Worm (Caenorhabditis elegans) whole organism, late embryonic: Measurements from ENCODE around the gene C08F8.6.

Experiments used
- C08G9.2 ChIP-seq: sonication (generic microtip); optimal IDR thresholded peaks from 2 replicates; lab custom pipeline; 2016; ENCODE audit warnings: mild to moderate bottlenecking, missing genetic modification characterization, moderate library complexity, missing compliant biosample characterization
- F13H6.1 ChIP-seq: sonication (generic microtip); optimal IDR thresholded peaks from 2 replicates; lab custom pipeline; 2016; ENCODE audit warnings: missing genetic modification characterization, missing compliant biosample characterization
- K02D7.2 ChIP-seq: sonication (generic microtip); optimal IDR thresholded peaks from 2 replicates; lab custom pipeline; 2017; ENCODE audit warnings: mild to moderate bottlenecking, missing genetic modification characterization, missing compliant biosample characterization
- K09A11.1 ChIP-seq: sonication (generic microtip); optimal IDR thresholded peaks from 2 replicates; lab custom pipeline; 2017; ENCODE audit warnings: antibody characterized with exemption, mild to moderate bottlenecking, missing genetic modification characterization, missing compliant biosample characterization; ENCODE audit not compliant: insufficient read depth
- T23F11.4 ChIP-seq: fragments of 200-800 bp; sonication (Bioruptor generic); optimal IDR thresholded peaks from 2 replicates; lab custom pipeline; 2018; ENCODE audit warnings: mild to moderate bottlenecking, missing genetic modification characterization, missing compliant biosample characterization
- ahr-1 ChIP-seq: sonication (generic microtip); optimal IDR thresholded peaks from 2 replicates; lab custom pipeline; 2016; ENCODE audit warnings: missing genetic modification characterization, missing compliant biosample characterization
- ama-1 ChIP-seq: fragments of 150-350 bp; optimal IDR thresholded peaks from 2 replicates; lab custom pipeline; 2014
- ceh-14 ChIP-seq: sonication (generic microtip); optimal IDR thresholded peaks from 2 replicates; lab custom pipeline; 2016; ENCODE audit warnings: missing genotype, missing genetic modification characterization, missing compliant biosample characterization
- ceh-19 ChIP-seq: fragments of 200-800 bp; sonication (Bioruptor generic); optimal IDR thresholded peaks from 2 replicates; lab custom pipeline; 2018; ENCODE audit warnings: mild to moderate bottlenecking, missing genetic modification characterization, missing compliant biosample characterization
- ceh-2 ChIP-seq: sonication (generic microtip); optimal IDR thresholded peaks from 2 replicates; lab custom pipeline; 2016; ENCODE audit warnings: missing genotype, missing genetic modification characterization, missing compliant biosample characterization
- ceh-30 ChIP-seq: fragments of 150-350 bp; optimal IDR thresholded peaks from 2 replicates; lab custom pipeline; 2014; ENCODE audit warnings: missing biosample characterization, missing genetic modification characterization
- ceh-31 ChIP-seq: sonication (generic microtip); optimal IDR thresholded peaks from 2 replicates; lab custom pipeline; 2016; ENCODE audit warnings: missing genetic modification characterization, missing compliant biosample characterization
- ceh-34 ChIP-seq: sonication (generic microtip); optimal IDR thresholded peaks from 2 replicates; lab custom pipeline; 2016; ENCODE audit warnings: mild to moderate bottlenecking, missing genetic modification characterization, missing compliant biosample characterization
- ceh-45 ChIP-seq: fragments of 200-800 bp; sonication (Bioruptor generic); IDR thresholded peaks from 2 replicates; pipeline ENCODE4 v1.3.6; 2022; ENCODE audit warnings: missing genetic modification reagents, missing genetic modification characterization, missing compliant biosample characterization
- ceh-6 ChIP-seq: fragments of 200-800 bp; sonication (Bioruptor generic); optimal IDR thresholded peaks from 2 replicates; lab custom pipeline; 2018; ENCODE audit warnings: mild to moderate bottlenecking, missing genetic modification characterization, missing compliant biosample characterization
- ceh-9 ChIP-seq: sonication (generic microtip); optimal IDR thresholded peaks from 2 replicates; lab custom pipeline; 2016; ENCODE audit warnings: mild to moderate bottlenecking, missing genetic modification characterization, inconsistent platforms, missing compliant biosample characterization
- dmd-4 ChIP-seq: sonication (generic microtip); optimal IDR thresholded peaks from 2 replicates; lab custom pipeline; 2016; ENCODE audit warnings: borderline replicate concordance, missing genetic modification characterization, missing compliant biosample characterization
- elt-2 ChIP-seq: sonication (generic microtip); optimal IDR thresholded peaks from 2 replicates; lab custom pipeline; 2016; ENCODE audit warnings: missing genetic modification reagents, missing genetic modification characterization, missing compliant biosample characterization
- fkh-10 ChIP-seq: fragments of 150-350 bp; optimal IDR thresholded peaks from 2 replicates; lab custom pipeline; 2014; ENCODE audit warnings: missing biosample characterization, missing genetic modification reagents, missing genetic modification characterization
- fkh-6 ChIP-seq: sonication (generic microtip); optimal IDR thresholded peaks from 2 replicates; lab custom pipeline; 2016; ENCODE audit warnings: missing genetic modification characterization, missing compliant biosample characterization
- gmeb-2 ChIP-seq: sonication (generic microtip); optimal IDR thresholded peaks from 2 replicates; lab custom pipeline; 2016; ENCODE audit warnings: missing genetic modification characterization, inconsistent platforms, missing compliant biosample characterization
- hlh-13 ChIP-seq: fragments of 200-800 bp; sonication (Bioruptor generic); optimal IDR thresholded peaks from 2 replicates; lab custom pipeline; 2018; ENCODE audit warnings: mild to moderate bottlenecking, missing genetic modification characterization, missing compliant biosample characterization
- hlh-15 ChIP-seq: sonication (generic microtip); optimal IDR thresholded peaks from 2 replicates; lab custom pipeline; 2016; ENCODE audit warnings: missing genetic modification characterization, missing compliant biosample characterization
- lim-6 ChIP-seq: sonication (generic microtip); optimal IDR thresholded peaks from 2 replicates; lab custom pipeline; 2016; ENCODE audit warnings: missing genetic modification characterization, missing compliant biosample characterization
- lin-11 ChIP-seq: fragments of 200-800 bp; sonication (Bioruptor generic); optimal IDR thresholded peaks from 2 replicates; lab custom pipeline; 2018; ENCODE audit warnings: mild to moderate bottlenecking, missing genetic modification characterization, missing compliant biosample characterization
- madf-2 ChIP-seq: sonication (generic microtip); optimal IDR thresholded peaks from 2 replicates; lab custom pipeline; 2017; ENCODE audit warnings: missing genetic modification characterization, missing compliant biosample characterization
- nfya-1 ChIP-seq: sonication (generic microtip); optimal IDR thresholded peaks from 2 replicates; lab custom pipeline; 2017; ENCODE audit warnings: missing genetic modification characterization, mild to moderate bottlenecking, missing compliant biosample characterization, antibody characterized with exemption, moderate library complexity
- pag-3 ChIP-seq: sonication (generic microtip); optimal IDR thresholded peaks from 2 replicates; lab custom pipeline; 2016; ENCODE audit warnings: missing compliant biosample characterization, missing genetic modification characterization, borderline replicate concordance
- pax-1 ChIP-seq: fragments of 150-350 bp; optimal IDR thresholded peaks from 2 replicates; lab custom pipeline; 2014; ENCODE audit warnings: missing biosample characterization, missing genetic modification characterization
- pha-4 ChIP-seq: fragments of 150-350 bp; optimal IDR thresholded peaks from 2 replicates; lab custom pipeline; 2018; ENCODE audit warnings: missing biosample characterization, missing genetic modification reagents, missing genetic modification characterization
- pqm-1 ChIP-seq: sonication (generic microtip); optimal IDR thresholded peaks from 2 replicates; lab custom pipeline; 2016; ENCODE audit warnings: missing genetic modification characterization, missing compliant biosample characterization
- ref-2 ChIP-seq: sonication (generic microtip); optimal IDR thresholded peaks from 2 replicates; lab custom pipeline; 2016; ENCODE audit warnings: missing genetic modification characterization, missing compliant biosample characterization
- sdc-2 ChIP-seq: sonication (generic microtip); optimal IDR thresholded peaks from 2 replicates; lab custom pipeline; 2016; ENCODE audit warnings: missing genotype, missing genetic modification characterization, missing compliant biosample characterization
- tbx-2 ChIP-seq: sonication (generic microtip); optimal IDR thresholded peaks from 2 replicates; lab custom pipeline; 2016; ENCODE audit warnings: missing genetic modification characterization, missing compliant biosample characterization
- tbx-7 ChIP-seq: sonication (generic microtip); optimal IDR thresholded peaks from 2 replicates; lab custom pipeline; 2016; ENCODE audit warnings: missing genotype, missing genetic modification characterization, missing compliant biosample characterization
- ttx-3 ChIP-seq: sonication (generic microtip); optimal IDR thresholded peaks from 2 replicates; lab custom pipeline; 2016; ENCODE audit warnings: missing genetic modification reagents, missing genetic modification characterization, missing compliant biosample characterization
- unc-42 ChIP-seq: sonication (generic microtip); optimal IDR thresholded peaks from 2 replicates; lab custom pipeline; 2016; ENCODE audit warnings: missing genotype, missing genetic modification characterization, missing compliant biosample characterization
- unc-86 ChIP-seq: sonication (generic microtip); optimal IDR thresholded peaks from 2 replicates; lab custom pipeline; 2016; ENCODE audit warnings: missing genetic modification characterization, missing compliant biosample characterization
- ztf-16 ChIP-seq: sonication (generic microtip); optimal IDR thresholded peaks from 2 replicates; lab custom pipeline; 2017; ENCODE audit warnings: missing genetic modification characterization, missing compliant biosample characterization

C08F8.6 gene

DNA sequence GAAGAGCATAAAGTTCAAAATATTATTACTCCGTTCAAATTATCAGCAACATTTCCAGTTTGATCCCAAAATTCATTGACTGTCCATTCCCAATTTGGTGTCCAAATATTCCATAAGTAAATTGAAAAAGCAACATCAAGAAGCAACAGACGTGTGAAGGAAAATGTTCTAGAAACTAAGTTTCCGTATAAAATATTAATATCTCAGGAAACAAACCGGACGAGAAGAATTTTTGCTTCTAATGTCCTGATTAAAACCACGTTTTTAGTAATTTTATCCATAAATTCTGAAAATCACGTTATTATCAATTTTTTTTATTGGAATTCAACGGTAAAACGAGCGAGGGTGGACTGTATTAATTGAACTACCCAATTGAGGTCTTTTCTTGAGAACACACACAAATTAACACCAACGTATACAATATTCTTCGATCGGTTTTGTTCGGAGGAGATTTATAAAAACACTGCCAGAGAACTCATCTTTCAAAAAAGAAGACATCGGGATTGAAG is 17.7 kb downstream of the C08F8.6 start, which contains the start of gene pigq-1:
pigq-1 (minus strand) TSS at position 286 of the 509 bp plus-strand sequence.
- TF ChIP-seq ttx-3 (tag; lab: Kevin White, UChicago): no peak

DNA sequence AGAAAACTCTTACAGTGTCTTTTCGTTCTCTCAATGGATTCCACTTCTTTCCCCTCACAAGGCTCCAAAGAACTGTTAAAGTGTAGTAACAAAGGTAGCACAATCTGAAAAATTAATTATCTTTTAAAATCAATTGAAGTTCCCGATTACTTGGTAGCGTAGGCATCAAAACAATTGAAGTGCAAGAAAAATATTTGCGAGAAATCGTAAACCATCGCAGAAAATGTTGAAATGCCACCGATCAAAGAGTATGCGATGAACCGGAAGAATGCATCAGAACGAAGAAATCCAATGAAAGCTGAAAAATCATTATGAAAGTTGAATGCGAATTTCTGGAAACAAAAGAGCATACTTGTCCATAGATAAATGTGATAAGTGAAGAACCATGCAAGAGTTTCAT is 18.2 kb downstream of the C08F8.6 start:
- TF ChIP-seq madf-2 (tag; lab: Kevin White, UChicago): no peak
- no peak for TF ChIP-seq lim-6 (tag; lab: Kevin White, UChicago)
- TF ChIP-seq ceh-2 (tag; lab: Kevin White, UChicago): no peak
- no peak for TF ChIP-seq C08G9.2 (tag; lab: Kevin White, UChicago)
- no peak for TF ChIP-seq ztf-16
- TF ChIP-seq ceh-19 (GFP tag; lab: Kevin White, UChicago): no peak
- TF ChIP-seq gmeb-2: no peak
- TF ChIP-seq tbx-2 (tag; lab: Kevin White, UChicago): no peak
- TF ChIP-seq ceh-31: no peak
- no peak for TF ChIP-seq ceh-6 (GFP tag; lab: Kevin White, UChicago)
- TF ChIP-seq pag-3: no peak
- no peak for TF ChIP-seq pqm-1
- no peak for TF ChIP-seq ref-2 (tag; lab: Kevin White, UChicago)
- TF ChIP-seq unc-42 (tag; lab: Kevin White, UChicago): no peak
- TF ChIP-seq ceh-30 (tag; lab: Kevin White, UChicago): no peak
- TF ChIP-seq nfya-1 (tag; lab: Kevin White, UChicago): no peak

DNA sequence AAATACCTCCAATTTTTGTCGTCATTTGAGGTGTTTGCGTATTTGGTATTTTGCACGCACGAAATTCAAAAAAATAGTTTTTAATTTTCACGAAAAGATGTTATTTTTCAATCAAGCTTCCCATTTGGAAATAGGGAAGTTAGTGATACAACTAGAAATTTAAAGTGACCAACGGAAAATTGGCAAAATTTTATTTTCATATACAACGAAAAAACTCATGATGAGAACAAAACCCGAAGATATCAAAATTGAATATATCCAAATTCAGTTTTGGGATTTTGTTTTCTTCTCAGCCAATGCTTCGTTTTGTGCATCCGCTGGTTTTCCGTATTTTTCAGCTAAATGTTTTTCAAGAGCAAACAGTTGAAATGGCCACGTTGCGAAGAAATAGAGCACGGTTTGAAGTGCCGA is 18.8 kb downstream of the C08F8.6 start:
- TF ChIP-seq dmd-4 (tag; lab: Kevin White, UChicago) (no peak), ceh-14 (tag; lab: Kevin White, UChicago) (no peak), tbx-7 (tag; lab: Kevin White, UChicago) (no peak), elt-2 (tag; lab: Kevin White, UChicago) (no peak), ceh-9 (no peak), unc-86 (tag; lab: Kevin White, UChicago) (no peak)

DNA sequence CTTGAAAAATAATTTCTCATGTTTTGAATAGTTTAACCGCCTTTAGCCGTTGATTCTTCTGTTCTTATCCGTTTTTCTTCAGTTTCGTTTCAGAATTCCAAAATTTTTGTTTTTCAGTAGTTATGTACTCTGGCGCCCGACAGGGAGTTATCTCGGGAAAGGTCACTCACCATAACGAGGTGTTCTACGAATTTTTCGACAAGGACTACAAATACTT is 21.6 kb downstream of the C08F8.6 start, which contains the start of gene F01G4.4:
F01G4.4 (plus strand) TSS at position 118 of the 217 bp plus-strand sequence.
- no peak for TF ChIP-seq sdc-2 (tag; lab: Kevin White, UChicago)
- TF ChIP-seq F13H6.1 (tag; lab: Kevin White, UChicago): no peak
- TF ChIP-seq fkh-6 (tag; lab: Kevin White, UChicago): no peak
- no peak for TF ChIP-seq K09A11.1 (tag; lab: Kevin White, UChicago)
- no peak for TF ChIP-seq lin-11

DNA sequence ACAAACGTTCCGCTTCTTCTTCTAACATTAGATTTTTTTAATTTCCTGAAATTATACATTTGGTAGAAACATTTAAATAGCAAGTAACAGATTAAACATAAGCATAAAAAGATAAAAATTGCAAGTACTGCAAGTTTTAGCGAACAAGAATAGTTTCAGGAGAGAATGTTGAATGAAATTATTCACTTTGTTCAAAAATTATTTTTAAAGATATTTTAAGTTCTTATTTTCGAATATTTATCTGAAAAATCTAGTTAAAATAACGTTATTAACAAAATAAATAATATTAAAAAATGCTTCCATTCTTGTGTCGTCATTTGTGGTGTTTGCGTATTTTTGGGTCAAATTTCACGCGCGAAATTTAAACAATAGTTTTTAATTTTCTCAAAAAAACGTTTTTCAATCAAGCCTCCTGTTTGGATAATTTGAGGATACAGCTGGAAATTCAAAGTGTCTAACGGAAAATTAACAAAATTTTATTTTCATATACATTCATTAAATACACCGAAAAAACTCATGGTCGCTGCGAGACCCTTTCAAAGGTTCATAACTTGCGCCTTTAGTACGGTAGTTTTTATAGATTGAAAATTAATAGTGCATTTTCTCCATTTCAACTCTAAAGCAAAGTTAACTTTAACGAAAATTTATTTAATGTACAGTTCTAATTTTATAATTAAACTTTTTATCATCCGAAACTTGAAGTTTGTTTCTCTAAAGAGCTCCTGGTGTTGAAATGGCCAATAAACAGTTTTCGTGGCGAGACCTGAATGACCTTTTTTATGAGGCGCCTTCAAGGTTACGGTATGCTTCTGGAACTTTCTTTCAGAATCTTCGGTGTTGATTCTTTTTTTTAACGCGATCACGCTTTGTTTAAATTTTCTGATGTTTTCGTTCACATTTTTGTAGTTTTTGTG is 22.2 kb downstream of the C08F8.6 start, which contains the start of gene skih-2:
skih-2 (minus strand) TSS at position 51 of the 914 bp plus-strand sequence.
- peak; percentile 90 for TF ChIP-seq ceh-34 (tag; lab: Kevin White, UChicago)
- peak; percentile 27 for TF ChIP-seq nfya-1 (tag; lab: Kevin White, UChicago)
- TF ChIP-seq ahr-1: no peak

DNA sequence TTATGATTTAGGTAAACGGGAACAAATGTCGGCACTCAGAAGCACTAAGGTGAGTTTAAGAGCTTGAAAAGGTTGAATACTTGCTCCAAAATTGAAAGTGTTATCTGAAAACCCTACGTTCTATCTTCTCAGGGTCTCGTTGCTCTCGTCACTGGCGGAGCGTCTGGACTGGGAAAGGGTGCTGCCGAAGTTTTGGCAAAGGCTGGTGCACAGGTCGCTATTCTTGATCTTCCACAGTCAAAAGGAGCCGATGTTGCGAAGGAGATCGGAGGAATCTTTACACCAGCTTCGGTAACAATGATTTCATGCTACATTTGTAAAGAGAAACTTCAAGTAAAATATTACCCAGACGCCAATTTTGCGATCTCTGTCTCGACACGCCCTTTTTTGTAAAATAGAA is 33.5 kb downstream of the C08F8.6 start, which contains the start of gene ard-1:
ard-1 (plus strand) TSS at position 12 of the 400 bp plus-strand sequence.
- TF ChIP-seq T23F11.4 (GFP tag; lab: Kevin White, UChicago) (no peak), madf-2 (tag; lab: Kevin White, UChicago) (no peak), K02D7.2 (no peak), ceh-6 (GFP tag; lab: Kevin White, UChicago) (no peak), fkh-10 (GFP tag; lab: Kevin White, UChicago) (no peak), ahr-1 (no peak), ceh-45 (GFP tag; lab: Robert Waterston, UW) (no peak), pha-4 (tag; lab: Kevin White, UChicago) (no peak), ama-1 (no peak), pqm-1 (no peak), lin-11 (no peak), hlh-13 (GFP tag; lab: Kevin White, UChicago) (no peak), ttx-3 (tag; lab: Kevin White, UChicago) (no peak), pax-1 (tag; lab: Kevin White, UChicago) (no peak), tbx-2 (tag; lab: Kevin White, UChicago) (no peak), dmd-4 (tag; lab: Kevin White, UChicago) (no peak), hlh-15 (no peak)
